Worm (Caenorhabditis elegans) whole organism, young adult: ENCODE results near the gene pbs-6.
A peak's percentile ranks its signal among the peaks of the same experiment; 100 is the strongest.

Source experiments
- ceh-27 ChIP-seq: fragments of 200-800 bp; sonication (Bioruptor generic); optimal IDR thresholded peaks from 2 replicates; lab custom pipeline; 2018; ENCODE audit warnings: mild to moderate bottlenecking, missing genetic modification characterization, moderate library complexity, missing compliant biosample characterization
- nfyb-1 ChIP-seq: fragments of 200-800 bp; sonication (Bioruptor generic); IDR thresholded peaks from 2 replicates; pipeline ENCODE4 v1.3.6; 2022; ENCODE audit warnings: missing genetic modification reagents, missing genetic modification characterization, missing compliant biosample characterization

DNA sequence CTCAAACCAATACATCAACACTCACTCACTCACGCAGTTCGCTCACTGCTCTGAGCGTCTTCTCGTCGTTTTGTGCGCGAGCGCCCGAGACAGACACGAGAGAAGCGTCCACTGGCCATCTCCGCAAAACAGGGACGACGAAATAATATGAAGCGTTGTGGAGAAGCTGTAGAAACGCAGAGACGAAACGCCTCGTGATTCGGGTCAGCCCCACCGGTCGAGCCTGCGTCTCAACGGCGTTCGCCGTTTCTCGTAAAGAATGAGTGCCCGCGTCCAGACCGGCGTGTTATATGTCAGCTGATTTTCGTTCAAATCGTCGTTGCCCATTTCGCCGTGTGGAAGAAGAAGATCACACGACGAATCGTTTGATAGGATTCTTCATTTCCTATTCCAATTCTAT lies 16.4 kb downstream of the pbs-6 start, which contains the start of gene fbxl-1:
- TF ChIP-seq ceh-27 (GFP tag; lab: Kevin White, UChicago) (peak; percentile 61), nfyb-1 (peak; percentile 79; the same call in 1 of the 2 replicates)
